Worm (Caenorhabditis elegans): Measurements from ENCODE around the gene T06C12.14.
"Not testable (repeated sequence)": the region's sequence is repeated elsewhere in the genome, so short reads cannot be mapped to it uniquely, and the experiment has no call there.

Gene T06C12.14

DNA sequence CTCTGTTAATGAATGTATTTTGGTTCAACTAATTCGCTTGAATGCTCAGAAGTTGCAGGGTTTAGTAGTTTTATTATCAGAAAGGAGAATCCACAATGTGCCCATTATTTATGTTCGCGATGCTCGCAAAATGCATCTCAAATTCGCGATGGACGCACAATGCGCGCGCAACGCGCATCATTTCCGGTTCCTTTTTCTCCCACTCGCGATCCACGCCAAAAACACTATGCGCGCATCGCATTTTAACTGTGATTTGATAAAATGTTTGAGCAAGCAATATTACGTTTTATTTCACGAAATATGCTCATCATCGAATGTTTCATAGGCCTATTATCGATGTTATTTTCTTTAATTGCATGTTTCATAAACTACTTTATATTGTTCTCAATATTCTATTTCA lies 30.1 kb downstream of the T06C12.14 start, which contains the start of gene srbc-77:
Gene srbc-77 (plus strand): TSS at position 301 of the 400 bp plus-strand sequence.
- not testable (repeated sequence) for TF ChIP-seq ceh-39 (tag; optimal IDR thresholded peaks at IDR 0.05); ham-2 (GFP tag; optimal IDR thresholded peaks at IDR 0.05); unc-39 (tag; optimal IDR thresholded peaks at IDR 0.05)

DNA sequence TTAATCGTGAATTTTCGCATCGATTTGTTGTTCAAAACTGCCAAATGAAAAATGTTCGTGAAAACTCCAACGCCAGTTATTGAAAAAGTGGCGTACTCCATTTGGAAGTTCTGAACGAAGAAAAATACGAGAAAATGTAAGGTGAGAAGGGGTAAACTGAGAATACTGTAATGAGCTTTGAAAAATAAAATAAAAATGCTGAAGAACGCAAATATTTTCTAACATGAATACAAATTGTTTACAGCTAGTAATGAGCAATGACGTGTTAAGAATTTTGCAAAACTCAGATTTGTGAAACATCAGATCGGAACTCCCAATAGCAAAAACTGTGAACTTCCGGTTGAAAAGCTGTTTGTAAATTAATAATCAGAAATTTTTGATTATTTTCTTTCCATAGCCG lies 32.6 kb downstream of the T06C12.14 start, which contains the start of gene srw-26:
Gene srw-26 (minus strand): TSS at position 101 of the 400 bp plus-strand sequence.
- TF ChIP-seq ceh-39 (tag; optimal IDR thresholded peaks at IDR 0.05), result no peak

DNA sequence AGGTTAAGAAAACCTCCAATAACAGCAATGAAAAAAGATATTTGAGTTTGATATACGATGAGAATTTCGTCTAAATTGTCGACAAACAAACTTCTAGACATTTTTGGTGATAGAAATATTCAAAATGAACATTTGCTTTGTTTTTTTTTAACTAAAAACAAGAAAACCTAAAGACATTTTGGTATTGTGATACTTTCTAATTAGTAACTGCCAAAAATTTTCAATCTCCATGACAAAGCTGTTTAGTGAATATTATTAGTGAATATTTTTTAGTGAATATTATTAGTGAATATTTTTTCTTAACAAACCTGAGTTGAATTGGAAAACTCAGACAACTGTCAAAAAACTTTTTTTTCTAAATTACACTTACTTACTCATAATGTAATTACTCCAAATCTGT lies 40.5 kb downstream of the T06C12.14 start, which contains the start of gene srw-55:
Gene srw-55 (minus strand): TSS at position 101 of the 400 bp plus-strand sequence.
- no peak for TF ChIP-seq zip-8 (tag; optimal IDR thresholded peaks at IDR 0.05)
- TF ChIP-seq elt-1 (tag; optimal IDR thresholded peaks at IDR 0.05; ENCODE audit: borderline replicate concordance, insufficient read depth), result no peak
- no peak for TF ChIP-seq lin-32 (GFP tag; optimal IDR thresholded peaks at IDR 0.05)
- TF ChIP-seq blmp-1 (tag; optimal IDR thresholded peaks at IDR 0.05), result no peak
- no peak for TF ChIP-seq mab-5 (tag; optimal IDR thresholded peaks at IDR 0.05)
- no peak for TF ChIP-seq unc-120 (tag; optimal IDR thresholded peaks at IDR 0.05; ENCODE audit: poor library complexity, severe bottlenecking)
- no peak for TF ChIP-seq mep-1 (tag; optimal IDR thresholded peaks at IDR 0.05)
- no peak for TF ChIP-seq pha-4 (tag; optimal IDR thresholded peaks at IDR 0.05)
- no peak for TF ChIP-seq lsy-2 (tag; optimal IDR thresholded peaks at IDR 0.05)
- no peak for TF ChIP-seq drap-1 (GFP tag; optimal IDR thresholded peaks at IDR 0.05)
- TF ChIP-seq mls-2 (tag; optimal IDR thresholded peaks at IDR 0.05), result no peak
- TF ChIP-seq ztf-11 (tag; optimal IDR thresholded peaks at IDR 0.05), result no peak
- TF ChIP-seq nhr-76 (tag; optimal IDR thresholded peaks at IDR 0.05), result no peak

DNA sequence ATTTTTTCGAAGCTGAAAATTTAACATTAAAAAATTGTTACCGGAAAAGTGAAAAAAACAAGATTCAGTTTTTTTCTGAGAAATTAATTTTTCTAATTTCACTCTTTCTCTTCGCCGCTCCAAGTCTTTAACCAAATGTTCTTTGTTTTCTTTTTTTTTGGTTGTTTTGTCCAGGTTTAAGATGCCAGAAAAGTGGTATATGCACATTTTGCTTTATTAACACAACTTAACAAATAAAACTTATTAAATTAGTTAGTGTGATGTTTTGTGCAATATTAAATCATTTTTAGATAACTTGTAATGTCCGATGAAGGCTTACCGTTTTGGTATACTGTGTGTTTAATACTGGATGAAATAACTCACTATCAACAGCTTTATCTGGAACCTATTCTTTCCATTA lies 43.3 kb downstream of the T06C12.14 start, which contains the start of gene srw-53:
Gene srw-53 (plus strand): TSS at position 301 of the 400 bp plus-strand sequence.
- TF ChIP-seq elt-1 (tag; optimal IDR thresholded peaks at IDR 0.05; ENCODE audit: borderline replicate concordance, insufficient read depth) (no peak), sptf-1 (tag; optimal IDR thresholded peaks at IDR 0.05) (no peak), ztf-11 (tag; optimal IDR thresholded peaks at IDR 0.05) (no peak), ham-2 (GFP tag; optimal IDR thresholded peaks at IDR 0.05) (no peak), flh-1 (GFP tag; optimal IDR thresholded peaks at IDR 0.05) (no peak), zip-8 (tag; optimal IDR thresholded peaks at IDR 0.05) (no peak)

Data from whole organism, mixed stage, embryonic.